Worm (Caenorhabditis elegans) whole organism, midembryonic: Measurements from ENCODE around the gene kin-30.
"Not testable (repeated sequence)": the region's sequence is repeated elsewhere in the genome, so short reads cannot be mapped to it uniquely, and the experiment has no call there.

ENCODE experiments used
- T22C8.4 ChIP-seq: fragments of 200-800 bp; sonication (Bioruptor generic); IDR thresholded peaks from 2 replicates; pipeline ENCODE4 v1.3.6; 2022; ENCODE audit warnings: missing genetic modification characterization, missing compliant biosample characterization
- cog-1 ChIP-seq: sonication (generic microtip); optimal IDR thresholded peaks from 2 replicates; lab custom pipeline; 2016; ENCODE audit warnings: missing genetic modification characterization, missing compliant biosample characterization
- flt-1 ChIP-seq: fragments of 200-800 bp; sonication (Bioruptor generic); IDR thresholded peaks from 2 replicates; pipeline ENCODE4 v1.3.6; 2022; ENCODE audit warnings: missing genetic modification characterization, missing compliant biosample characterization
- klf-2 ChIP-seq: fragments of 200-800 bp; sonication (Bioruptor generic); conservative IDR thresholded peaks from 2 replicates; pipeline ENCODE4 v1.3.6; 2022; ENCODE audit warnings: missing genetic modification reagents, missing genetic modification characterization, missing compliant biosample characterization
- med-1 ChIP-seq: sonication (generic microtip); optimal IDR thresholded peaks from 2 replicates; lab custom pipeline; 2017; ENCODE audit warnings: missing genetic modification characterization, mild to moderate bottlenecking, missing compliant biosample characterization, antibody characterized with exemption, missing genetic modification reagents; ENCODE audit not compliant: insufficient read depth
- ref-1 ChIP-seq: fragments of 200-800 bp; sonication (Bioruptor generic); conservative IDR thresholded peaks from 2 replicates; pipeline ENCODE4 v1.3.6; 2022; ENCODE audit warnings: missing genetic modification reagents, missing genetic modification characterization, missing compliant biosample characterization
- tab-1 ChIP-seq: fragments of 200-800 bp; sonication (Bioruptor generic); IDR thresholded peaks from 2 replicates; pipeline ENCODE4 v1.3.6; 2022; ENCODE audit warnings: missing genetic modification characterization, missing compliant biosample characterization
- ztf-23 ChIP-seq: fragments of 200-800 bp; sonication (Bioruptor generic); IDR thresholded peaks from 2 replicates; pipeline ENCODE4 v1.3.6; 2022; ENCODE audit warnings: missing genetic modification reagents, missing genetic modification characterization, missing compliant biosample characterization
- ztf-29 ChIP-seq: fragments of 200-800 bp; sonication (Bioruptor generic); IDR thresholded peaks from 2 replicates; pipeline ENCODE4 v1.3.6; 2022; ENCODE audit warnings: missing genetic modification reagents, missing genetic modification characterization, missing compliant biosample characterization

Gene kin-30

DNA sequence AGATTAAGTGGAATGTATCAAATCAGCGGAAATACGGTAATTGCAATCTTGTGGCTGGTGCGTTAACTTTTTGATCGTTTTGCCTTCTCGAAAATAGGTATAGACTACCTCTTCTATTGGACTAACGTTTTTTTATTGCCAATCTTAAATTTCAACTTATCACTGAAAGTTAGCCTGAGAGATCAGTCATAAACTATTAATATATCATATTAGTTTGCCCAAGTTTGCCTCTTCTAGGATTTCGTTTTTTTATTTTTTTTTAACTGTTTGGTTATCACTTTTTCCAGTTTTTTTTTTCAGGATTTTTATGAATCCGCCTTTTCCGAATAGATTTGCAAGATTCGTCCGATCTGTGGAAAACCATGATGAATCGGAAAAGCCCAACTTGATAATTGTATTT lies at the start of gene kin-30:
kin-30 (plus strand) TSS at position 301 of the 400 bp plus-strand sequence.
- TF ChIP-seq tab-1 (GFP tag; lab: Robert Waterston, UW) (no peak), ref-1 (GFP tag; lab: Robert Waterston, UW) (no peak), cog-1 (tag; lab: Kevin White, UChicago) (no peak), klf-2 (GFP tag; lab: Robert Waterston, UW) (no peak), flt-1 (GFP tag; lab: Robert Waterston, UW) (no peak), ztf-23 (no peak), T22C8.4 (GFP tag; lab: Robert Waterston, UW) (no peak), ztf-29 (GFP tag; lab: Robert Waterston, UW) (no peak), med-1 (GFP tag; lab: Kevin White, UChicago) (no peak)

DNA sequence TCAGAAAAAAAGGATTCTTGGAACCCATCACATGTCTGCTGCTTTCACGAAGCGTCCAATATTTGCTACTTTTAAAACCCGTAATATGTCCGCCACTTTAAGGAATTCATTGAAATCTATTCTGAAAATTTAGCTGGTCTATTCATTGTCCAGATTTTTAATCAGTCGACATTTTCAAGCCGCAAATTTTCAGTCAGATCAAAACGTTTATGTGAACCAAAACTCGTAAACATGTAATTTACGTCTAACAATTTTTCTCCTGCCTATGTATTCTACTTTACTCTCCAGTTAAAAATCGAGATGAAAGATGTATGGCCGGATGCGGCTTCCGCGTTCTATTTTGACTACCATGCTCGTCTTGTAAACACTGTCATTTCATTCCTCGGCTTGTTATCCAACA lies 46.6 kb upstream of the kin-30 start, which contains the start of gene srw-1:
srw-1 (plus strand) TSS at position 301 of the 400 bp plus-strand sequence.
- TF ChIP-seq cog-1 (tag; lab: Kevin White, UChicago): no peak
- no peak for TF ChIP-seq ztf-29 (GFP tag; lab: Robert Waterston, UW)
- TF ChIP-seq T22C8.4 (GFP tag; lab: Robert Waterston, UW): no peak
- no peak for TF ChIP-seq ztf-23
- no peak for TF ChIP-seq klf-2 (GFP tag; lab: Robert Waterston, UW)
- TF ChIP-seq flt-1 (GFP tag; lab: Robert Waterston, UW): no peak
- TF ChIP-seq tab-1 (GFP tag; lab: Robert Waterston, UW): no peak
- TF ChIP-seq med-1 (GFP tag; lab: Kevin White, UChicago): no peak
- TF ChIP-seq ref-1 (GFP tag; lab: Robert Waterston, UW): no peak

DNA sequence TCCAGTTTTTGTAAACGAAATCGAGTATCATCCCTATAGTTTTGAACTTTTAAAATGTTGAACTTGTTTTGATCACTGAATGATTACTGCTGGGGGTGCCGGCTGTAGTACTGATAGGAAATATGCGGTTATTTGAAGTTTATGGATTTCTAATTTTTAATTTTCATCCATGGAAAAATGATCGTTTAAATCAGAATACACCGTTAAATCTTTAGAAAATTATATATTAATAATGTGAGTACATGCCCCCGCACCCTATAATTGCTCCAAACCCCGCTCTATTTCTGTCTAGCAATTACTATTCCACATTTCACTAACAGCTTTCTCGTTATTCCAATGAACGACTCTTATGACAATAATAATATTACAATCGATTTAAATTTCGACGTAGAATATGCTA lies 44.8 kb upstream of the kin-30 start, which contains the start of gene Y75B12B.10:
Y75B12B.10 (plus strand) TSS at position 301 of the 400 bp plus-strand sequence.
- no peak for TF ChIP-seq tab-1 (GFP tag; lab: Robert Waterston, UW)
- TF ChIP-seq klf-2 (GFP tag; lab: Robert Waterston, UW): no peak
- no peak for TF ChIP-seq ztf-29 (GFP tag; lab: Robert Waterston, UW)
- TF ChIP-seq ref-1 (GFP tag; lab: Robert Waterston, UW): no peak
- no peak for TF ChIP-seq flt-1 (GFP tag; lab: Robert Waterston, UW)
- no peak for TF ChIP-seq cog-1 (tag; lab: Kevin White, UChicago)
- TF ChIP-seq med-1 (GFP tag; lab: Kevin White, UChicago): no peak
- TF ChIP-seq ztf-23: no peak

DNA sequence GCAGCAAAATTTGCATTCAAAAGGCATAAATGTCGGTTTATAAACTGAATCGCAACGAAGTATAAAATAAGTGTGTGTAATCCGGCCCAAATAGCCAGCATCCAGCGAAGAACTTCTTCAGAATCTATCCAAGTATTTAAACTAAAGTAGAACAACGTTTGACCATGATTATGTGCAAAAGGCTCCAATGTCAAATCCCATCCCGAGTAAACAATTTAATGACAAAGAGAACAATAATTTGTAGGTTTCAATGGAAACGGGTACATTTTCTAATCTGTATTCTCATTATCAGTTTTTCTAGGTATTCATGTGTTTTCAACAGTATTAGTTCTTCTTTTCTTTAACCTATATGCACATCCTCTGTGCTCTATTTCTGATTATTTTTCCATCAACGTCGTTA lies 36.9 kb upstream of the kin-30 start, which contains the start of gene C41G6.12:
C41G6.12 (minus strand) TSS at position 101 of the 400 bp plus-strand sequence.
- TF ChIP-seq med-1 (GFP tag; lab: Kevin White, UChicago); ztf-23; T22C8.4 (GFP tag; lab: Robert Waterston, UW): not testable (repeated sequence)

DNA sequence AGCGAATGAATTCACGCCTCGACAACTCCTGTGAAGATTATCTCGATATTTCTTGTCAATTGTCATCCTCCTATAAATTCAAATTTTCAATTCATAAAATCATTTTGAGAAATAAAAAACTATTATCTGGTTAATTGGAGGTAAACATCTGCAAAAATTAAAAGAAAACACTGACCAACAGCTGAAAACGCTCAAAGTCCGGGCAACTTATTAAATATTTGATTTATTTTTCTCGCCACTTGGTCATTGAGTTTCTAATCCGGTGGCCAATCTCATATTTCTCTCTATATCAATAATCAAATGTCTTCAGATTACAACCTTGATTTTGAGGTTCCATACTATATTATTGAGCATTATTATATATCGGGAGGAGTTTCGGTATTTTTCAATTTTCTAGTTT lies 32.7 kb upstream of the kin-30 start, which contains the start of gene sri-24:
sri-24 (plus strand) TSS at position 301 of the 400 bp plus-strand sequence.
- TF ChIP-seq med-1 (GFP tag; lab: Kevin White, UChicago); klf-2 (GFP tag; lab: Robert Waterston, UW); tab-1 (GFP tag; lab: Robert Waterston, UW): not testable (repeated sequence)

DNA sequence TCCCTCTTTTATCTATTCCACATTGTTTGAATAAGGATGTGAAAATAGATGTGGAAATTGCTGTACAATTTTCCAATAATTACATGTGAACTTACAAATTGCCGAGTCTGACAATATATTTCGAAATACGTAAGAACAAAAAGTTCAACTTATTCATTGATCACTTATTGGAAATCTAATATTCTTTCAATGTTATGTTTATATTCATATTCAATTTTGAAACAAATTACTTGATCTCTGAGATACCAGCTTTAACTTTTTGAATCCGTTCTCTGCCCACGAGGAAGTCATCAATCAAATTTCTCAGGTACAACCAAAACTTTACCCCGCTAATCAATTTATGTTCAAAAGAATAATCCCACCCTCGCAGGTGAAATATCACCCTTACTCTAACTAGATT lies 29.4 kb upstream of the kin-30 start, which contains the start of gene sri-26:
sri-26 (plus strand) TSS at position 301 of the 400 bp plus-strand sequence.
- TF ChIP-seq flt-1 (GFP tag; lab: Robert Waterston, UW); med-1 (GFP tag; lab: Kevin White, UChicago); klf-2 (GFP tag; lab: Robert Waterston, UW): not testable (repeated sequence)

DNA sequence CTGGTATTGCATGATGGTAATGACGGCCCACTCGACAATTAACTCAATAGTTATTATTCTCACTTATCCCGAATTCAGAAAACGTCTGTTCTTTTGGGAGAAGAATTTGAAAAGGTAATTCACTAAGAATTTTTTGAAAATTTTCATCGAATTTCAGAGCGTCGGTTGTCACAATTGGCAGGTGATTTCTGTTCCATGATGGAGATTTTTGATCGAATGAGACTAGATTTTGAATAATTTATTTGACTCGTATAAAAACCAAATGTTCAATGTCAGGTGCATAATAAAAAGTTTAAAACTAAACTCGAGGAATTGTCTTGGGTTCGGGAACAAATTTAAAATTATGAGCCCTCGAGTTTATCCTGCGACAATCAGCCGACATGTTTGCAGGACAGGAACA lies 27.9 kb upstream of the kin-30 start, which contains the start of gene sri-25:
sri-25 (plus strand) TSS at position 301 of the 400 bp plus-strand sequence.
- TF ChIP-seq klf-2 (GFP tag; lab: Robert Waterston, UW) (no peak), cog-1 (tag; lab: Kevin White, UChicago) (no peak), T22C8.4 (GFP tag; lab: Robert Waterston, UW) (no peak), ref-1 (GFP tag; lab: Robert Waterston, UW) (no peak)

DNA sequence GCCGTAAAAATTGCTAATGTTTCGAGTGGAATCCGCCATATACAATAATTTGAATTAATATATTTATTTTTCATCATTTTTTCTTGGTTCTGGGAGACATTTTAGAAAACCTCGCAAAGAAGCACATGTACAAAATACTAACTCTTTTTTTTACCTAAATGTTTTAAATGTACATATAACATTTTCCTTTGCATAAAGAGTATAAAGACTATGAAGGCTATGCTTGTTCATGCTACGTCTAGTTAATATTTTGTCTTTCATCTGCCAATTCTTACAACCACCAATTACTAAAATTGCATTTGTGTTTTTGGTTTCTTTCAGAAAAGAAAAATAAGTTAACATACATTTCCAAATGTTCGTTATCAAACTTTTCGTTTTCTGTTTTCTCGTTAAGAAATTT lies 23.2 kb upstream of the kin-30 start, which contains the start of gene irld-25:
irld-25 (plus strand) TSS at position 301 of the 400 bp plus-strand sequence.
- TF ChIP-seq flt-1 (GFP tag; lab: Robert Waterston, UW) (no peak), tab-1 (GFP tag; lab: Robert Waterston, UW) (no peak), med-1 (GFP tag; lab: Kevin White, UChicago) (no peak), ztf-29 (GFP tag; lab: Robert Waterston, UW) (no peak)

DNA sequence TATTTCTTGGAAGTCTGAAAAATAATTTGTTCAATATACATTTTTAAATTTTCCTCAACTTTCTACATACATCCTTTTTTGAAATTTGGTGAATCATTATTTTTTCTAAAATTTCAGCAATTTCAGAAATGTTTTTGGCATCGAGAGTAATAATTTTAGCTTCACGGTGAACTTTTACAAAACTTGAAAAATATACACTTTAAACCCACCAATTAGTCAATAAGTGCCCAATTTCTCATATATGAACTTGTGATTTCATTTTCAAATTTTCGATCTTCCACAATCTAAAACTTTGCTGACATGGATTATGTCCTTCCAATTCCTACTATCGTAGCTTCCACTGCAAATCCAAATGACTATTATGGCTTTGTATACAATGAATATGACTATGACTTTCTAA lies 20.9 kb upstream of the kin-30 start, which contains the start of gene srw-24:
srw-24 (plus strand) TSS at position 301 of the 400 bp plus-strand sequence.
- TF ChIP-seq tab-1 (GFP tag; lab: Robert Waterston, UW) (no peak), ztf-29 (GFP tag; lab: Robert Waterston, UW) (no peak), flt-1 (GFP tag; lab: Robert Waterston, UW) (no peak)

DNA sequence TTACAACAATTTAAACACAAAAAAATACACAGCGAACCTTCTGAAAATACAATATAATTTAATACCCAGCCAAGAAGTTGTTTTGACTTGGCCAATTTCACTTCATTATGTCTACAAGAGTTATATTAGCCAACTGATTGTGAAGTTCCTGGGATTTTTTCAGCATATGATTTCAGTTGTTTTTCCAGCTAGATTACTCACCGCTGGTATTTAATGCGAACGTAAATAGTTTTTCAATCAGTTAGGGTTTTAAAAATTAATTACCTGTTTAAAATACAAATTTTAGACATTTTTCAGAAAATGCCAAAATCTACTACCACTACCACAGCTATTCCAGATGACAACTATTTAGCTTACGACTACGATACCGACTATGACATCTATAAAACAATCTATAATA lies 18.9 kb upstream of the kin-30 start, which contains the start of gene srw-14:
srw-14 (plus strand) TSS at position 301 of the 400 bp plus-strand sequence.
- no peak for TF ChIP-seq T22C8.4 (GFP tag; lab: Robert Waterston, UW)
- no peak for TF ChIP-seq ztf-23
- TF ChIP-seq klf-2 (GFP tag; lab: Robert Waterston, UW): no peak
- TF ChIP-seq flt-1 (GFP tag; lab: Robert Waterston, UW): no peak
- no peak for TF ChIP-seq tab-1 (GFP tag; lab: Robert Waterston, UW)
- no peak for TF ChIP-seq ref-1 (GFP tag; lab: Robert Waterston, UW)
- TF ChIP-seq med-1 (GFP tag; lab: Kevin White, UChicago): no peak
- TF ChIP-seq cog-1 (tag; lab: Kevin White, UChicago): no peak
- TF ChIP-seq ztf-29 (GFP tag; lab: Robert Waterston, UW): no peak
